Worm (Caenorhabditis elegans): ENCODE results near the gene rpl-3.
A peak's percentile ranks its signal among the peaks of the same experiment; 100 is the strongest.
"Not testable (repeated sequence)": the region's sequence is repeated elsewhere in the genome, so short reads cannot be mapped to it uniquely, and the experiment has no call there.

Gene rpl-3

DNA sequence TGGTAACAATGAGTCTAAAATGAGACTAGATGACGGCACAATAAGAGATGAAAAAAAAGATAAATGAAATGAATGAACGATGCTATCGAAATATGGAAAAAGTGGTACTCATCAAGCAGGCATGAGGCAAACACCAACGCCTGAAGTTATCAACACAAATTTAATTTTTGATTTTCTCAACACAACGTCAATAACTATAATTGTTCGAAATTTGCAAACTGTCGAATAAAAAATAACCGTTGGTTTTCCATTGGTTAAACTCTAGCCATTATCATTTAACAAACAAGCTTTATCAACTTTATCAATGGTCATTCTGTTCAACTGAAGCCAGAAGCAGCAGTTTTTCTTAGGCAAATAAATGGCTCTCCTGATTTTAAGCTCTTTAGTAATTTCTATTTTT lies 35.4 kb upstream of the rpl-3 start, which contains the start of gene cyp-25A1:
cyp-25A1 (plus strand) TSS at position 301 of the 400 bp plus-strand sequence.
- TF ChIP-seq ceh-48 (tag; optimal IDR thresholded peaks at IDR 0.05), result no peak
- no peak for TF ChIP-seq sox-2 (GFP tag; IDR thresholded peaks at IDR 0.05)
- TF ChIP-seq ceh-30 (tag; optimal IDR thresholded peaks at IDR 0.05), result no peak
- no peak for TF ChIP-seq unc-3 (GFP tag; conservative IDR thresholded peaks at IDR 0.05)
- no peak for TF ChIP-seq unc-3 (tag; optimal IDR thresholded peaks at IDR 0.05)
- TF ChIP-seq ceh-2 (tag; optimal IDR thresholded peaks at IDR 0.05), result no peak
- no peak for TF ChIP-seq syd-9 (tag; optimal IDR thresholded peaks at IDR 0.05)
- TF ChIP-seq eyg-1 (tag; optimal IDR thresholded peaks at IDR 0.05), result no peak
- no peak for TF ChIP-seq sox-4 (tag; optimal IDR thresholded peaks at IDR 0.05)
- TF ChIP-seq ceh-31 (tag; optimal IDR thresholded peaks at IDR 0.05), result no peak
- no peak for TF ChIP-seq ttx-3 (tag; optimal IDR thresholded peaks at IDR 0.05)
- no peak for TF ChIP-seq pax-1 (tag; optimal IDR thresholded peaks at IDR 0.05)
- TF ChIP-seq rnt-1 (tag; optimal IDR thresholded peaks at IDR 0.05), result no peak
- TF ChIP-seq nhr-11 (tag; optimal IDR thresholded peaks at IDR 0.05), result no peak
- TF ChIP-seq Y22D7AL.16 (tag; optimal IDR thresholded peaks at IDR 0.05), result no peak
- no peak for TF ChIP-seq ceh-9 (tag; optimal IDR thresholded peaks at IDR 0.05)
- TF ChIP-seq hlh-15 (tag; optimal IDR thresholded peaks at IDR 0.05), result no peak
- no peak for TF ChIP-seq F13H6.1 (tag; optimal IDR thresholded peaks at IDR 0.05)
- TF ChIP-seq ceh-14 (tag; optimal IDR thresholded peaks at IDR 0.05), result no peak
- TF ChIP-seq ceh-6 (GFP tag; optimal IDR thresholded peaks at IDR 0.05), result no peak
- TF ChIP-seq dve-1 (tag; optimal IDR thresholded peaks at IDR 0.05), result no peak

DNA sequence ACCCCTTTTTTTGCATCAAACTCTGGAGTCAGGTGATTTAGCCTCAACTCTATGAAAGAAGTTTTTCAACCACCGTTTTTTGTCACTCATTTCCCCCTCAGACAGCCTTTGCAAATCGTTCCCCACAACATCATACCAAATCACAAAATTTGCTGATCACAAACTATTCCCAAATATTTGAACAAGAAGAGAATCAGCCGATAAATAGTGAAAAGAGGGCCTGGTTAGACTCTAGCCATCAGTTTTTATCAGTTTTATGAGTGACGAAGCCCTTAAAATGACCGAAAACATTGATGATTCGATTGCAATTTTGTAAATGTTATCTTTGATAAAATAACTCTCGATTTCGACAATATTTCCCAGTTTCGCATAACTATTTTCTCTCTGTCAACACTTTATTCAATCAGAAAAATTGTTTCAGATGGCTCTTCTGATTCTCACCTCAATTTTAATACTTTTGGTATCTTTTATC lies 32.8 kb upstream of the rpl-3 start, which contains the start of gene cyp-25A2:
cyp-25A2 (plus strand) TSS at position 422 of the 472 bp plus-strand sequence.
- TF ChIP-seq ceh-19 (GFP tag; optimal IDR thresholded peaks at IDR 0.05) (no peak), elt-2 (tag; optimal IDR thresholded peaks at IDR 0.05) (peak; percentile 51)

DNA sequence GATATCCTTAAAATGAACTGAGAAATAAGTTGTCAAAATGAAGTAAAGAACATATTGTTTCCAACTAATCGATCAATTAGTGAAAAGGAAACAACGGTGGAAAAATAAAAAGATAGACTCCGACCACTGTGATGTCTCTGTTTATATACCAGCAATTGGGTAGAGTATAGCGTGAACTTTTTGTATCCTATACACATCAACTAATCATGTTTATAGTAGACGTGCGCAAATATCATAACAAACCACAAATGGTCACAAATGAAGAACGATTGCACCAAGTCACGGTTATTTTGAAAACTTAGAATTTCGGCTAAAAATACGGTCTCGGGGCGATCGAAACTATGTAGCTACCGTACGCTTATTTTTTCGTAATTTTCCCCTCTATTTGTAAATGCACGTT lies 28.0 kb upstream of the rpl-3 start, which contains the start of gene cyp-25A3:
cyp-25A3 (minus strand) TSS at position 101 of the 400 bp plus-strand sequence.
- TF ChIP-seq odd-2 (tag; optimal IDR thresholded peaks at IDR 0.05), result no peak
- no peak for TF ChIP-seq ztf-16 (tag; optimal IDR thresholded peaks at IDR 0.05)
- no peak for TF ChIP-seq tbx-7 (tag; optimal IDR thresholded peaks at IDR 0.05)
- TF ChIP-seq K09A11.1 (tag; optimal IDR thresholded peaks at IDR 0.05; ENCODE audit: insufficient read depth), result no peak
- TF ChIP-seq ttx-3 (tag; optimal IDR thresholded peaks at IDR 0.05), result no peak

DNA sequence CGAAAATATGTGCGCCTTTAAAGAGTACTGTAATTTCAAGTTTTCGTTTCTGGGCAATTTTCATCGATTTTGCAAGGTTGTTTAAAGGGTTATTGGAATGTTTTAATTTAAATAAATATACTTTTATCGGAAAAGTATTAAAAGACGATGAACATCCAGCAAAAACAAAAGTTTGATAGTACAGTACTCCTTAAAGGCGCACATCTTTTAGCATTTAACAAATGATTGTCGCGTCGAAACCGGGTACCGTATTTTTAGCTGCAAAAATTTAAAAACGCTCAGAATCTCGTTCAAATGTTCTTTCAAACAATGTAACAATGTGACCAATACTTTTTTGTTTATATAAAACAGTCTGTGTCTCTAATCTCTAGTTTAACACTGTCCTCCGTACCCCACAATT lies 27.4 kb upstream of the rpl-3 start, which contains the start of gene C36A4.11:
C36A4.11 (plus strand) TSS at position 301 of the 400 bp plus-strand sequence.
- TF ChIP-seq pha-2 (tag; optimal IDR thresholded peaks at IDR 0.05); unc-55 (GFP tag; optimal IDR thresholded peaks at IDR 0.05); hlh-30 (tag; optimal IDR thresholded peaks at IDR 0.05; ENCODE audit: insufficient read depth): not testable (repeated sequence)

DNA sequence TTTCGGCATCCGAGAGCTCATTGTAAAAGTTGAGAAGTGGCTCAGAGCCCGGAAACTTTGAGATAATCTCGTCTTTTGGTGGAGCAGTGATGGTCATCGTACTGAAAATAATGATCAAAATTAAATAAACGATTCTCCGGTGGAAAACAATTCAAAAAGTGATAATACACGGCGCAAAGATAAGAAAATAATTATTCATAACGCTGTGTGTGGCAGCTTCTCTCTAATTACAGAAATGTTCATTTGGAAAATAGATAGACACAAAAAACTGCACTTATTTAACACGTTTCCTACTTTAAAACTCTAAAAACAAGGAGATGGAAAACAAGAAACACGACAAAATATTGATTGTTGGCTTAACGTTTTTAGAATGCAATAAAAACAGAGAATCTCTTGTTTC lies 24.1 kb upstream of the rpl-3 start, which contains the start of gene C36A4.4:
C36A4.4 (minus strand) TSS at position 101 of the 400 bp plus-strand sequence.
- not testable (repeated sequence) for TF ChIP-seq T23F11.4 (GFP tag; optimal IDR thresholded peaks at IDR 0.05); odd-2 (tag; optimal IDR thresholded peaks at IDR 0.05); pat-9 (tag; optimal IDR thresholded peaks at IDR 0.05)

DNA sequence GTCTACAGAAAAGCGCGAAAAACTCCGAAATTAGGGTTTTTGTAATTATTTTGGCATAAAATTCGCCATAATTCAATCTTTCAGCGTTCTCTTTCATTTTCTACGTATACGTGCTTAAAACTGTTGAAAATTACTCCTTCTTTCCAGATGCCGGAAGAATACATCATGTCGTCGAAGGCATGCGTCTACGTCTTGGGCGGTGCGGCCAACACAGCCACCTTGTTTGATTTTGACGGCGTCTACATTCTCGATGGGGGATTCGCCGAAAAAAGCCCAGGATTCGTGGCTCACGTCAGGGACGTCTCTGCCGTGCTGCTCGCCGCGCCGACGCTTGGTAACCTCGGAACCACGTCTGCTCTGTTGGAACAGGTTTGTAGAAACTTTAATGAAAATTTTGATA lies 22.9 kb upstream of the rpl-3 start, which contains the start of gene maph-1.3:
maph-1.3 (plus strand) TSS at position 148 of the 400 bp plus-strand sequence.
- TF ChIP-seq elt-2, ets-4, ceh-30 (tag; optimal IDR thresholded peaks at IDR 0.05): not testable (repeated sequence)
